Worm (Caenorhabditis elegans) whole organism, L4 larva: ENCODE data around the gene col-96.
A peak's percentile ranks its signal among the peaks of the same experiment; 100 is the strongest.

Source experiments
- D1046.2 ChIP-seq: fragments of 200-800 bp; sonication (Bioruptor generic); IDR thresholded peaks from 2 replicates; pipeline ENCODE4 v1.3.6; 2022; ENCODE audit warnings: missing genetic modification characterization, missing compliant biosample characterization
- F10B5.3 ChIP-seq: sonication (generic microtip); optimal IDR thresholded peaks from 2 replicates; lab custom pipeline; 2016; ENCODE audit warnings: mild to moderate bottlenecking, missing genetic modification characterization, missing compliant biosample characterization
- Y75B8A.6 ChIP-seq: fragments of 200-800 bp; sonication (Bioruptor generic); IDR thresholded peaks from 2 replicates; pipeline ENCODE4 v1.3.6; 2022; ENCODE audit warnings: missing genetic modification reagents, missing genetic modification characterization, missing compliant biosample characterization
- ZK337.2 ChIP-seq: fragments of 200-800 bp; sonication (Bioruptor generic); IDR thresholded peaks from 2 replicates; pipeline ENCODE4 v1.3.6; 2022; ENCODE audit warnings: missing genetic modification reagents, missing genetic modification characterization, missing compliant biosample characterization
- aly-2 ChIP-seq: sonication (generic microtip); optimal IDR thresholded peaks from 2 replicates; lab custom pipeline; 2018; ENCODE audit warnings: missing biosample characterization, missing genetic modification characterization
- ama-1 ChIP-seq: fragments of 150-350 bp; optimal IDR thresholded peaks from 2 replicates; lab custom pipeline; 2014; ENCODE audit warnings: inconsistent platforms, mixed read lengths
- ceh-82 ChIP-seq: sonication (generic microtip); optimal IDR thresholded peaks from 2 replicates; lab custom pipeline; 2017; ENCODE audit warnings: missing biosample characterization, missing genetic modification characterization
- daf-12 ChIP-seq: fragments of 150-350 bp; optimal IDR thresholded peaks from 2 replicates; lab custom pipeline; 2014; ENCODE audit warnings: missing biosample characterization, missing genetic modification reagents, missing genetic modification characterization
- daf-16 ChIP-seq, 3 experiments: sonication (generic microtip); optimal IDR thresholded peaks; 2 replicates each; lab custom pipeline; 2016 to 2017; ENCODE audit warnings: missing genetic modification characterization in 3 of 3, missing genetic modification reagents in 3 of 3, mild to moderate bottlenecking in 2 of 3, missing compliant biosample characterization in 2 of 3, missing biosample characterization in 1 of 3, moderate library complexity in 1 of 3
- daf-8 ChIP-seq: fragments of 200-800 bp; sonication (Bioruptor generic); IDR thresholded peaks from 2 replicates; pipeline ENCODE4 v1.3.6; 2022; ENCODE audit warnings: missing genetic modification characterization, missing compliant biosample characterization
- dmd-6 ChIP-seq: fragments of 200-800 bp; sonication (Bioruptor generic); IDR thresholded peaks from 2 replicates; pipeline ENCODE4 v1.3.6; 2022; ENCODE audit warnings: missing genetic modification reagents, missing genetic modification characterization, missing compliant biosample characterization
- dpl-1 ChIP-seq: fragments of 150-350 bp; optimal IDR thresholded peaks from 2 replicates; lab custom pipeline; 2014; ENCODE audit warnings: missing biosample characterization, missing genetic modification reagents, missing genetic modification characterization
- dve-1 ChIP-seq: sonication (generic microtip); optimal IDR thresholded peaks from 2 replicates; lab custom pipeline; 2017; ENCODE audit warnings: antibody characterized with exemption, mild to moderate bottlenecking, missing genetic modification characterization, missing compliant biosample characterization; ENCODE audit not compliant: insufficient read depth
- egl-43 ChIP-seq: fragments of 200-800 bp; sonication (Bioruptor generic); IDR thresholded peaks from 2 replicates; pipeline ENCODE4 v1.3.6; 2022; ENCODE audit warnings: missing genetic modification reagents, missing genetic modification characterization, missing compliant biosample characterization
- fos-1 ChIP-seq: fragments of 150-350 bp; optimal IDR thresholded peaks from 2 replicates; lab custom pipeline; 2014; ENCODE audit warnings: missing biosample characterization, missing genetic modification characterization
- hif-1 ChIP-seq, 2 experiments: sonication (generic microtip); optimal IDR thresholded peaks; 2 replicates each; lab custom pipeline; 2016 to 2017; ENCODE audit warnings: missing compliant biosample characterization in 2 of 2, missing genetic modification characterization in 2 of 2, missing genetic modification reagents in 2 of 2, missing genotype in 2 of 2, mild to moderate bottlenecking in 1 of 2
- hlh-11 ChIP-seq: fragments of 200-800 bp; sonication (Bioruptor generic); optimal IDR thresholded peaks from 2 replicates; lab custom pipeline; 2018; ENCODE audit warnings: mild to moderate bottlenecking, missing genetic modification characterization, missing compliant biosample characterization
- hlh-30 ChIP-seq: sonication (generic microtip); optimal IDR thresholded peaks from 2 replicates; lab custom pipeline; 2017; ENCODE audit warnings: antibody characterized with exemption, mild to moderate bottlenecking, missing genetic modification characterization, missing compliant biosample characterization; ENCODE audit not compliant: insufficient read depth
- lin-38 ChIP-seq: fragments of 200-800 bp; sonication (Bioruptor generic); IDR thresholded peaks from 2 replicates; pipeline ENCODE4 v1.3.6; 2022; ENCODE audit warnings: missing genetic modification reagents, missing genetic modification characterization, missing compliant biosample characterization
- lin-39 ChIP-seq: fragments of 150-350 bp; optimal IDR thresholded peaks from 2 replicates; lab custom pipeline; 2014; ENCODE audit warnings: missing biosample characterization, missing genetic modification reagents, missing genetic modification characterization
- lsy-2 ChIP-seq, 2 experiments: fragments of 150-350 bp in 1 of 2; sonication (generic microtip) in 1 of 2; optimal IDR thresholded peaks; 2 replicates each; lab custom pipeline; 2014 to 2017; ENCODE audit warnings: missing biosample characterization in 2 of 2, missing genetic modification characterization in 2 of 2
- madf-5 ChIP-seq, 2 experiments: fragments of 200-800 bp; sonication (Bioruptor generic); IDR thresholded peaks; 2 replicates each; pipeline ENCODE4 v1.3.6; 2022; ENCODE audit warnings: missing compliant biosample characterization in 2 of 2, missing genetic modification characterization in 2 of 2
- mdl-1 ChIP-seq, 2 experiments: fragments of 150-350 bp in 1 of 2; sonication (generic microtip) in 1 of 2; optimal IDR thresholded peaks; 2 replicates each; lab custom pipeline; 2014 to 2017; ENCODE audit warnings: missing biosample characterization in 2 of 2, missing genetic modification characterization in 2 of 2
- mdt-29 ChIP-seq: fragments of 200-800 bp; sonication (Bioruptor generic); IDR thresholded peaks from 2 replicates; pipeline ENCODE4 v1.3.6; 2022; ENCODE audit warnings: missing genetic modification reagents, missing genetic modification characterization, missing compliant biosample characterization
- mep-1 ChIP-seq: fragments of 150-350 bp; sonication (generic microtip); optimal IDR thresholded peaks from 3 replicates; lab custom pipeline; 2014; ENCODE audit warnings: missing biosample characterization, missing genetic modification characterization
- mes-2 ChIP-seq: sonication (generic microtip); optimal IDR thresholded peaks from 2 replicates; lab custom pipeline; 2016; ENCODE audit warnings: missing genotype, mild to moderate bottlenecking, missing genetic modification characterization, missing compliant biosample characterization; ENCODE audit not compliant: poor library complexity, severe bottlenecking
- nhr-102 ChIP-seq: sonication (generic microtip); optimal IDR thresholded peaks from 2 replicates; lab custom pipeline; 2016; ENCODE audit warnings: mild to moderate bottlenecking, missing genetic modification characterization, moderate library complexity, missing compliant biosample characterization
- nhr-25 ChIP-seq: sonication (generic microtip); optimal IDR thresholded peaks from 2 replicates; lab custom pipeline; 2017; ENCODE audit warnings: missing genetic modification characterization, mild to moderate bottlenecking, missing compliant biosample characterization, antibody characterized with exemption, moderate library complexity, borderline replicate concordance; ENCODE audit not compliant: insufficient read depth
- nhr-28 ChIP-seq: fragments of 150-350 bp; optimal IDR thresholded peaks from 2 replicates; lab custom pipeline; 2014; ENCODE audit warnings: missing biosample characterization, missing genetic modification characterization
- nhr-48 ChIP-seq: sonication (generic microtip); optimal IDR thresholded peaks from 2 replicates; lab custom pipeline; 2016; ENCODE audit warnings: mild to moderate bottlenecking, missing genetic modification characterization, missing compliant biosample characterization
- nhr-77 ChIP-seq: fragments of 150-350 bp; optimal IDR thresholded peaks from 2 replicates; lab custom pipeline; 2014; ENCODE audit warnings: missing biosample characterization, missing genetic modification characterization
- php-3 ChIP-seq: fragments of 200-800 bp; sonication (Bioruptor generic); IDR thresholded peaks from 2 replicates; pipeline ENCODE4 v1.3.6; 2022; ENCODE audit warnings: missing genetic modification reagents, missing genetic modification characterization, missing compliant biosample characterization
- pqm-1 ChIP-seq: sonication (generic microtip); optimal IDR thresholded peaks from 2 replicates; lab custom pipeline; 2017; ENCODE audit warnings: missing biosample characterization, missing genetic modification characterization
- rbr-2 ChIP-seq: sonication (generic microtip); optimal IDR thresholded peaks from 2 replicates; lab custom pipeline; 2016; ENCODE audit warnings: missing genotype, missing genetic modification characterization, missing compliant biosample characterization
- set-16 ChIP-seq: fragments of 200-800 bp; sonication (Bioruptor generic); IDR thresholded peaks from 2 replicates; pipeline ENCODE4 v1.3.6; 2022; ENCODE audit warnings: missing genetic modification reagents, missing genetic modification characterization, missing compliant biosample characterization
- unc-39 ChIP-seq: sonication (generic microtip); optimal IDR thresholded peaks from 2 replicates; lab custom pipeline; 2017; ENCODE audit warnings: missing biosample characterization, missing genetic modification characterization
- unc-62 ChIP-seq, 3 experiments: fragments of 150-350 bp in 1 of 3; sonication (generic microtip); optimal IDR thresholded peaks in 2 of 3; peaks in 1 of 3; 1 replicate in 1 of 3; 2 replicates in 2 of 3; lab custom pipeline; 2014 to 2017; ENCODE audit warnings: missing biosample characterization in 3 of 3, missing genetic modification characterization in 3 of 3, missing genetic modification reagents in 3 of 3, missing genotype in 1 of 3
- ztf-11 ChIP-seq: fragments of 150-350 bp; optimal IDR thresholded peaks from 2 replicates; lab custom pipeline; 2014; ENCODE audit warnings: missing biosample characterization, missing genetic modification characterization
- ztf-7 ChIP-seq: fragments of 150-350 bp; optimal IDR thresholded peaks from 2 replicates; lab custom pipeline; 2014; ENCODE audit warnings: missing biosample characterization, missing genetic modification characterization

col-96 gene

DNA sequence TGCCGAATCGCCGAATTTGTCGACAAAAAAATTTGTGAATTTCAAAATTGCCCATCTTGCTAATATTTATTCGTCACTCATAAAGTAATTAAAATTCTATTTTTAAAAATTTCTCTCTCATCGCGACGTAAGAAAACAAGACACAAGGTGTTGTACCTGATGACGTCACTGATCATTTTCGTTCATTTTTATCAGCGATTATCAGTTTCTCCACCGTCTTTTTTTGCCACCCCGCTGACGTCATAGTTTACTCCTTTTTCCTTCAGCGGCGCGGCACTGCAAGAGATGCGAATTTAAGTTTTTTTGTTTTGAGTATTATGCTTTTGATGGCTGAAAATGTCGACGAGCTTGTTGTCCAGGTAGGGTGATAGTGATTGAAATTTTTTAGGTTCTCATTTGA lies 21.8 kb downstream of the col-96 start:
- TF ChIP-seq aly-2 (tag; lab: Kevin White, UChicago) (no peak), rbr-2 (tag; lab: Kevin White, UChicago) (no peak), mep-1 (tag; lab: Kevin White, UChicago) (peak; percentile 15), php-3 (GFP tag; lab: Robert Waterston, UW) (0 out of 2 replicates have a peak, but pooled peaks have one; percentile 40), ztf-7 (no peak), dmd-6 (peak; percentile 85), daf-12 (no peak), mdl-1 (tag; optimal IDR thresholded peaks at IDR 0.05; lab: Kevin White, UChicago) (peak in 1 of 2 experiments; percentile 25), pqm-1 (tag; lab: Kevin White, UChicago) (peak; percentile 31), nhr-48 (tag; lab: Kevin White, UChicago) (peak; percentile 57), F10B5.3 (no peak), hlh-30 (tag; lab: Kevin White, UChicago) (peak; percentile 41), ama-1 (lab: Kevin White, UChicago) (no peak), dve-1 (tag; lab: Kevin White, UChicago) (peak; percentile 82), nhr-102 (peak; percentile 9), fos-1 (tag; lab: Kevin White, UChicago) (no peak), hlh-11 (tag; lab: Kevin White, UChicago) (peak; percentile 85), nhr-28 (tag; lab: Kevin White, UChicago) (peak; percentile 79), daf-16 (GFP tag; optimal IDR thresholded peaks at IDR 0.05; lab: Kevin White, UChicago) (no peak), daf-16 (tag; optimal IDR thresholded peaks at IDR 0.05; lab: Kevin White, UChicago) (peak; percentile 92), mdt-29 (GFP tag; lab: Robert Waterston, UW) (no peak), nhr-77 (tag; lab: Kevin White, UChicago) (peak; percentile 42), ztf-11 (tag; lab: Kevin White, UChicago) (no peak), hif-1 (tag; optimal IDR thresholded peaks at IDR 0.05; lab: Kevin White, UChicago) (peak in 1 of 2 experiments; percentile 20), lin-38 (GFP tag; lab: Robert Waterston, UW) (no peak), dpl-1 (GFP tag; lab: Kevin White, UChicago) (peak; percentile 8), lsy-2 (tag; optimal IDR thresholded peaks at IDR 0.05; lab: Kevin White, UChicago) (peak in 1 of 2 experiments; percentile 37), daf-8 (no peak), mes-2 (tag; lab: Kevin White, UChicago) (peak; percentile 23), ZK337.2 (GFP tag; lab: Robert Waterston, UW) (no peak), ceh-82 (tag; lab: Kevin White, UChicago) (no peak), lin-39 (tag; lab: Kevin White, UChicago) (no peak)

DNA sequence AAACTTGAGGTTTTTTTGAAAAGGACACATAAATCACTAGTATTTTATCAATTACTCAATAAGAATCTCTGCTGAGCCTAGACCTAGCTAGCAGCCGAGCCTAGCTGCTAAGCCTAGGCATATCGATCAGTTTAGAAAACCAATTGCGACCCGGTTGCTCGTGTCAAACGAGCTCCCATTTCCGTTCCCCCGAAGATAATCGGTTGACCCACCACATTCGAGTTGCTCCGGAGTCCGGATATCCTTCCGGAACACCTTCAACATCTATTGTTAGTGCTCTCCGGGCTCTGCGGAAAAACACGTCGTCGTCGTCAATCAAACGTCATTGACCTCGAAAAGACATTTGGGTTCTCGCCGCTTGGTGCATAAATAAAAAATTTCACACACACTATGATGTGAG lies 22.8 kb downstream of the col-96 start:
- TF ChIP-seq unc-39 (tag; lab: Kevin White, UChicago) (no peak), madf-5 (GFP tag; IDR thresholded peaks at IDR 0.05; lab: Robert Waterston, UW) (no peak), fos-1 (tag; lab: Kevin White, UChicago) (no peak), D1046.2 (GFP tag; lab: Robert Waterston, UW) (0 out of 2 replicates have a peak, but pooled peaks have one; percentile 16), Y75B8A.6 (GFP tag; lab: Robert Waterston, UW) (no peak), unc-62 (GFP tag; optimal IDR thresholded peaks at IDR 0.05 in 1 of 2; lab: Kevin White, UChicago) (peak in 1 of 2 experiments; percentile 21), unc-62 (tag; optimal IDR thresholded peaks at IDR 0.05; lab: Kevin White, UChicago) (no peak), egl-43 (peak; percentile 76), nhr-25 (tag; lab: Kevin White, UChicago) (no peak), daf-8 (no peak), set-16 (0 out of 2 replicates have a peak, but pooled peaks have one; percentile 11)
